Fruit fly (Drosophila melanogaster): ENCODE measurements around the gene CG4572.

CG4572 gene

DNA sequence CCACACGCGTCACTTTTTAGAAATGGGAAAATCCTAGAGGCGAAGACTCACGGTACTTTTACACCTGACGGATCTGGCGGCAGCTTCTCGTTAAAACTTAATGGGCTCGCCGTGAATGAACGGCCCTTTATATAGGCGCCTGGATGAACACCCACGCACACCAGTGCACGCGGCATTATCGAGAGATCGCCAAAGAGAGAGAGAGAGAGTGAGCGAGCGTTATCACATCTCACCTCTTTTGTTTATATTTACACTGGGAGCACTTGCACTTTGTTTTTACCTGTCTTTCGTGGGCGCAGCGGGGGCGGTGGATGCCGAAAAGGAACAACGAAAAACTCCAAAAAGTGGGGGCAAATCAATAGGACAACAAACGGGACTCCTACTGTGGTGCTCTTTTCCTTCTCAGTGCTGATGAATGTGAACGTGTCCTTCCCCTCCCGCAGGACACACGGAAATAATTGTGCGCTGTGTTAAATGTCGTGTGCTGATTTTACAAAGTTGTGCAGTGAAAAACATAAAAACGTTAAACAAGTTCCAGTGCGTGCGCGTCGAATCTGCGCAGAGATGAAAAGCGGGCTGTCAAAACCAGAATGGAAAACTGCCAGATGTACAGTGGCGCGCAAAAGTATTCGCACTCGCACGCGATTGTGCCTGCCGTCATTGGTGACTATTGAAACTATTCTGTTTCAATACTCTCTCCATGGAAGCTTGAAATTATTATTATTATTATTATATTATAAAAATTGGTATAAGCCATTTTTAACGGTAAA is 11.1 kb upstream of the CG4572 start, which contains the start of gene Mrp5 (continued):
- TF ChIP-seq CG10209 (GFP tag; optimal IDR thresholded peaks at IDR 0.05) (peak; percentile 4), Dip2 (GFP tag; IDR thresholded peaks at IDR 0.05) (no peak), mam (GFP tag; optimal IDR thresholded peaks at IDR 0.05) (peak; percentile 15), E2f2 (GFP tag; IDR thresholded peaks at IDR 0.05) (peak; percentile 26; the same call in 1 of the 2 replicates), CG11085 (GFP tag; IDR thresholded peaks at IDR 0.05) (no peak), CG9437 (GFP tag; optimal IDR thresholded peaks at IDR 0.05) (no peak), ems (GFP tag; optimal IDR thresholded peaks at IDR 0.05) (no peak), CG7786 (GFP tag; optimal IDR thresholded peaks at IDR 0.05) (no peak), Med (GFP tag) (peak; percentile 32), Camta (GFP tag; optimal IDR thresholded peaks at IDR 0.05) (peak; percentile 5), Hr39 (optimal IDR thresholded peaks at IDR 0.05) (no peak), nom (GFP tag; optimal IDR thresholded peaks at IDR 0.05) (peak; percentile 56), pzg (GFP tag; optimal IDR thresholded peaks at IDR 0.05) (peak; percentile 8), CkIIα-i1 (GFP tag; IDR thresholded peaks at IDR 0.05) (no peak), h (optimal IDR thresholded peaks at IDR 0.05) (no peak), CG13287 (GFP tag; IDR thresholded peaks at IDR 0.05; ENCODE audit: partially characterized antibody) (no peak), pum (GFP tag; optimal IDR thresholded peaks at IDR 0.05) (no peak), z (GFP tag; IDR thresholded peaks at IDR 0.05) (no peak), ham (GFP tag; IDR thresholded peaks at IDR 0.05) (0 out of 2 replicates have a peak, but pooled peaks have one; percentile 35), CG4707 (GFP tag; optimal IDR thresholded peaks at IDR 0.05) (no peak), slbo (GFP tag; IDR thresholded peaks at IDR 0.05) (peak; percentile 80), Trl (optimal IDR thresholded peaks at IDR 0.05) (peak; percentile 69 to 71), Trl (GFP tag; optimal IDR thresholded peaks at IDR 0.05) (no peak), CG43689 (GFP tag; IDR thresholded peaks at IDR 0.05) (peak; percentile 50; the same call in 1 of the 2 replicates), Dll (GFP tag; IDR thresholded peaks at IDR 0.05; ENCODE audit: partially characterized antibody) (0 out of 4 replicates have a peak, but pooled peaks have one; percentile 18), chinmo (GFP tag; IDR thresholded peaks at IDR 0.05; ENCODE audit: partially characterized antibody) (no peak), zfh2 (GFP tag; optimal IDR thresholded peaks at IDR 0.05) (no peak), Awh (GFP tag; IDR thresholded peaks at IDR 0.05) (peak; percentile 61), NC2α (GFP tag; optimal IDR thresholded peaks at IDR 0.05) (no peak), dysf (GFP tag; IDR thresholded peaks at IDR 0.05) (peak; percentile 52; the same call in 1 of the 3 replicates), Hey (tag; optimal IDR thresholded peaks at IDR 0.05) (no peak), pnt (GFP tag; optimal IDR thresholded peaks at IDR 0.05) (no peak), Mrtf (GFP tag; IDR thresholded peaks at IDR 0.05) (peak; percentile 36; the same call in 2 of the 3 replicates), croc (GFP tag; conservative IDR thresholded peaks at IDR 0.05) (no peak), CG9797 (GFP tag; optimal IDR thresholded peaks at IDR 0.05) (no peak), CG1602 (GFP tag; optimal IDR thresholded peaks at IDR 0.05) (peak; percentile 37), sim (GFP tag; IDR thresholded peaks at IDR 0.05) (0 out of 2 replicates have a peak, but pooled peaks have one; percentile 49), amos (GFP tag; IDR thresholded peaks at IDR 0.05; ENCODE audit: partially characterized antibody) (no peak; the same call in 1 of the 2 replicates), sug (tag; optimal IDR thresholded peaks at IDR 0.05) (no peak), CG9609 (GFP tag; optimal IDR thresholded peaks at IDR 0.05) (peak; percentile 12), scrt (GFP tag; optimal IDR thresholded peaks at IDR 0.05) (no peak), Atf-2 (GFP tag; optimal IDR thresholded peaks at IDR 0.05) (no peak), CG18599 (GFP tag; optimal IDR thresholded peaks at IDR 0.05) (peak; percentile 36), CG17802 (tag; optimal IDR thresholded peaks at IDR 0.05) (no peak), CG12299 (tag; optimal IDR thresholded peaks at IDR 0.05) (no peak), Eip74EF (GFP tag; optimal IDR thresholded peaks at IDR 0.05) (no peak), lbe (GFP tag; optimal IDR thresholded peaks at IDR 0.05) (no peak), ind (GFP tag; optimal IDR thresholded peaks at IDR 0.05) (peak; percentile 38), PHDP (tag; optimal IDR thresholded peaks at IDR 0.05) (peak; percentile 31), CG4360 (GFP tag; IDR thresholded peaks at IDR 0.05) (no peak; the same call in 1 of the 2 replicates)
